Fruit fly (Drosophila melanogaster): ENCODE data around the gene Ir7c.

Ir7c gene

dm6 chrX:7893411-7894122 lies 19.4 kb downstream of the Ir7c start, which contains the start of the genes CG45089, ND-MNLL and p115 (continued):
- TF ChIP-seq yki (optimal IDR thresholded peaks at IDR 0.05) = no peak
- peak; percentile 65 for TF ChIP-seq sug (tag; optimal IDR thresholded peaks at IDR 0.05)
- TF ChIP-seq nerfin-2 (GFP tag; IDR thresholded peaks at IDR 0.05; ENCODE audit: partially characterized antibody) = no peak
- TF ChIP-seq CG4854 (GFP tag; optimal IDR thresholded peaks at IDR 0.05) = no peak
- peak; percentile 31 for TF ChIP-seq oc (tag; optimal IDR thresholded peaks at IDR 0.05)
- TF ChIP-seq CG10267 (tag; optimal IDR thresholded peaks at IDR 0.05) = peak; percentile 72
- TF ChIP-seq bcd (GFP tag; optimal IDR thresholded peaks at IDR 0.05) = peak; percentile 35
- TF ChIP-seq jing (GFP tag; optimal IDR thresholded peaks at IDR 0.05) = no peak
- no peak for TF ChIP-seq pan (optimal IDR thresholded peaks at IDR 0.05)
- peak in 1 of 2 experiments; percentile 20 for TF ChIP-seq pan (GFP tag; optimal IDR thresholded peaks at IDR 0.05 in 1 of 2, IDR thresholded peaks at IDR 0.05 in 1 of 2)
- TF ChIP-seq CG17568 (GFP tag; optimal IDR thresholded peaks at IDR 0.05) = no peak
- TF ChIP-seq exex (tag; optimal IDR thresholded peaks at IDR 0.05) = peak; percentile 32
- TF ChIP-seq D (optimal IDR thresholded peaks at IDR 0.05) = no peak
- no peak for TF ChIP-seq D (GFP tag; optimal IDR thresholded peaks at IDR 0.05)
- TF ChIP-seq corto (GFP tag; optimal IDR thresholded peaks at IDR 0.05) = peak; percentile 43
- peak; percentile 41; the same call in 1 of the 2 replicates for TF ChIP-seq sna (GFP tag; IDR thresholded peaks at IDR 0.05; ENCODE audit: partially characterized antibody)
- no peak for TF ChIP-seq Vsx1 (GFP tag; optimal IDR thresholded peaks at IDR 0.05)
- peak in 1 of 2 experiments; percentile 60 for TF ChIP-seq bsh (GFP tag; optimal IDR thresholded peaks at IDR 0.05)
- peak; percentile 40; the same call in 1 of the 2 replicates for TF ChIP-seq CG6689 (GFP tag; IDR thresholded peaks at IDR 0.05)
- no peak for TF ChIP-seq Hmx (GFP tag; optimal IDR thresholded peaks at IDR 0.05)
- TF ChIP-seq CG13123 (GFP tag; optimal IDR thresholded peaks at IDR 0.05) = no peak
- TF ChIP-seq CG17385 (GFP tag; optimal IDR thresholded peaks at IDR 0.05) = no peak
- no peak for TF ChIP-seq C15 (GFP tag; IDR thresholded peaks at IDR 0.05)
- TF ChIP-seq ems (GFP tag; optimal IDR thresholded peaks at IDR 0.05) = peak; percentile 10
- TF ChIP-seq CG7745 (tag; optimal IDR thresholded peaks at IDR 0.05) = no peak
- TF ChIP-seq pzg (GFP tag; optimal IDR thresholded peaks at IDR 0.05) = peak; percentile 59
- peak; percentile 15 for TF ChIP-seq CG8281 (tag; optimal IDR thresholded peaks at IDR 0.05)
- no peak for TF ChIP-seq D19B (GFP tag; optimal IDR thresholded peaks at IDR 0.05)
- TF ChIP-seq CG7963 (GFP tag; IDR thresholded peaks at IDR 0.05; ENCODE audit: partially characterized antibody) = 0 out of 3 replicates have a peak, but pooled peaks have one; percentile 14
- no peak for TF ChIP-seq CG2202 (tag; optimal IDR thresholded peaks at IDR 0.05)
- no peak for TF ChIP-seq CG15073 (GFP tag; optimal IDR thresholded peaks at IDR 0.05)
- TF ChIP-seq dan (GFP tag; IDR thresholded peaks at IDR 0.05) = no peak
- TF ChIP-seq CG6765 (GFP tag; optimal IDR thresholded peaks at IDR 0.05) = peak; percentile 30
- no peak for TF ChIP-seq CG2875 (GFP tag; optimal IDR thresholded peaks at IDR 0.05)
- no peak for TF ChIP-seq mld (GFP tag; IDR thresholded peaks at IDR 0.05; ENCODE audit: partially characterized antibody)
- TF ChIP-seq CG18619 (GFP tag; optimal IDR thresholded peaks at IDR 0.05) = peak; percentile 17
- TF ChIP-seq Hey (tag; optimal IDR thresholded peaks at IDR 0.05) = no peak
- TF ChIP-seq Elba2 (GFP tag; optimal IDR thresholded peaks at IDR 0.05) = peak; percentile 67
- TF ChIP-seq Tbp (GFP tag; optimal IDR thresholded peaks at IDR 0.05) = no peak
- no peak for TF ChIP-seq sc (optimal IDR thresholded peaks at IDR 0.05)
- TF ChIP-seq sc (GFP tag; optimal IDR thresholded peaks at IDR 0.05) = peak; percentile 6
- no peak for TF ChIP-seq CG7987 (GFP tag; optimal IDR thresholded peaks at IDR 0.05)
- TF ChIP-seq CG13424 (tag; optimal IDR thresholded peaks at IDR 0.05) = peak; percentile 72
- peak; percentile 33 for TF ChIP-seq CG18476 (GFP tag; optimal IDR thresholded peaks at IDR 0.05)
- peak; percentile 45 for TF ChIP-seq Sox100B (GFP tag; optimal IDR thresholded peaks at IDR 0.05)
- TF ChIP-seq B-H2 (GFP tag; optimal IDR thresholded peaks at IDR 0.05) = peak; percentile 74
- no peak for TF ChIP-seq crol (GFP tag; IDR thresholded peaks at IDR 0.05)
- TF ChIP-seq Dfd (GFP tag; optimal IDR thresholded peaks at IDR 0.05) = no peak
- TF ChIP-seq hbn (GFP tag; IDR thresholded peaks at IDR 0.05; ENCODE audit: partially characterized antibody) = peak; percentile 54
- TF ChIP-seq dati (GFP tag; IDR thresholded peaks at IDR 0.05) = no peak

Data from whole organism, embryonic.